Worm (Caenorhabditis elegans): ENCODE measurements around the gene srh-237.

The srh-237 gene

ce11 chrV:17105483-17105882, 15.3 kb downstream of the srh-237 start, which contains the start of gene ZK218.7:
Gene ZK218.7, plus strand, starts transcription at chrV:17105783.
- TF ChIP-seq ztf-4 (tag; optimal IDR thresholded peaks at IDR 0.05), result no peak
- no peak for TF ChIP-seq unc-39 (tag; optimal IDR thresholded peaks at IDR 0.05)
- TF ChIP-seq mdl-1 (tag; optimal IDR thresholded peaks at IDR 0.05), result no peak
- no peak for TF ChIP-seq aly-2 (tag; optimal IDR thresholded peaks at IDR 0.05)
- TF ChIP-seq mbf-1 (tag; optimal IDR thresholded peaks at IDR 0.05), result no peak
- no peak for TF ChIP-seq snpc-4 (tag; optimal IDR thresholded peaks at IDR 0.05)
- TF ChIP-seq elt-3 (tag; optimal IDR thresholded peaks at IDR 0.05), result no peak

ce11 chrV:17108310-17108709, 18.1 kb downstream of the srh-237 start, which contains the start of gene ZK218.11:
Gene ZK218.11, minus strand, starts transcription at chrV:17108410.
- TF ChIP-seq nhr-25 (tag; optimal IDR thresholded peaks at IDR 0.05) (no peak), alr-1 (tag; optimal IDR thresholded peaks at IDR 0.05) (no peak), lsy-2 (tag; optimal IDR thresholded peaks at IDR 0.05) (no peak), ztf-4 (tag; optimal IDR thresholded peaks at IDR 0.05) (no peak), elt-1 (tag; optimal IDR thresholded peaks at IDR 0.05) (no peak), mbf-1 (tag; optimal IDR thresholded peaks at IDR 0.05) (no peak), nhr-237 (tag; optimal IDR thresholded peaks at IDR 0.05) (no peak), nhr-21 (tag; optimal IDR thresholded peaks at IDR 0.05) (no peak), nhr-77 (tag; optimal IDR thresholded peaks at IDR 0.05) (no peak)
